Fruit fly (Drosophila melanogaster): ENCODE results near the gene CG11756.

The CG11756 gene

DNA sequence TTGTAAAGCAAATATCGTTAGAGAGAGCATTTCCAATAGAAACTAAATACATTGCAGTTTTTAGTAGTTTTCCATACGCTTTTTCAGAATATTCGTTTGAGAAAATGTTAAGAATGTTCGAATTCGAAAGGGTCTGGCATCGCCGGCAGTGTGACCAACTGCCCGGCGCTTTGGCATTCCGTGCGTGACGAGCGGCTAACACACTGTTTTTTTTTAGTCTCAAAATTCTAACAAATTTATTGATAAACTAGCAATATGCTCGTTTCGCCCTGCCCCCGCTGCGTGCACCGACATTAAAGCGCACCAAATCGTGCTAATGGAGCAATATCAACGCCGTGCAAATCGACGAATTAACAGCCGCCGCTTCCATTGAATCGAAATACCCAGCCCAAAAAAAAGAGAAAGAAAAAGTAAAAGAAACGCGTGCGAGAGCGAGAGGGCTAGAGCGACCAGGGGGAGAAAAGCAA is 7.8 kb downstream of the CG11756 start, which contains the start of gene dsh (continued):
- no peak for TF ChIP-seq CG10979 (tag; optimal IDR thresholded peaks at IDR 0.05)
- TF ChIP-seq Rfx (GFP tag; IDR thresholded peaks at IDR 0.05), result no peak
- no peak for TF ChIP-seq oc (tag; optimal IDR thresholded peaks at IDR 0.05)
- TF ChIP-seq lola (GFP tag; optimal IDR thresholded peaks at IDR 0.05), result no peak
- no peak for TF ChIP-seq seq (GFP tag; IDR thresholded peaks at IDR 0.05)
- TF ChIP-seq Max (GFP tag; optimal IDR thresholded peaks at IDR 0.05), result no peak
- no peak for TF ChIP-seq bowl (GFP tag; IDR thresholded peaks at IDR 0.05)
- no peak for TF ChIP-seq Dbx (GFP tag; IDR thresholded peaks at IDR 0.05)
- TF ChIP-seq Asciz (GFP tag; optimal IDR thresholded peaks at IDR 0.05), result no peak
- TF ChIP-seq Lhr (GFP tag; optimal IDR thresholded peaks at IDR 0.05), result peak; percentile 5
- no peak for TF ChIP-seq CG31224 (GFP tag; IDR thresholded peaks at IDR 0.05)
- TF ChIP-seq CG7556 (GFP tag; optimal IDR thresholded peaks at IDR 0.05), result no peak
- TF ChIP-seq caup (GFP tag; optimal IDR thresholded peaks at IDR 0.05; ENCODE audit: severe bottlenecking), result no peak
- peak; percentile 65 for TF ChIP-seq Myb (GFP tag; optimal IDR thresholded peaks at IDR 0.05)
- TF ChIP-seq NK7.1 (GFP tag; optimal IDR thresholded peaks at IDR 0.05), result no peak
- TF ChIP-seq CG1647 (GFP tag; optimal IDR thresholded peaks at IDR 0.05), result no peak
- no peak for TF ChIP-seq CG15073 (GFP tag; optimal IDR thresholded peaks at IDR 0.05)
- TF ChIP-seq klu (GFP tag; IDR thresholded peaks at IDR 0.05), result no peak
- no peak for TF ChIP-seq tll (GFP tag; optimal IDR thresholded peaks at IDR 0.05)
- no peak for TF ChIP-seq CG7357 (GFP tag; IDR thresholded peaks at IDR 0.05)
- no peak for TF ChIP-seq btn (GFP tag; optimal IDR thresholded peaks at IDR 0.05)
- TF ChIP-seq Eip74EF (GFP tag; optimal IDR thresholded peaks at IDR 0.05), result no peak
- TF ChIP-seq CTCF (GFP tag; optimal IDR thresholded peaks at IDR 0.05), result no peak
- no peak for TF ChIP-seq CG8388 (GFP tag; optimal IDR thresholded peaks at IDR 0.05)
- peak; percentile 29; the same call in 1 of the 2 replicates for TF ChIP-seq amos (GFP tag; IDR thresholded peaks at IDR 0.05; ENCODE audit: partially characterized antibody)
- no peak for TF ChIP-seq ap (GFP tag; IDR thresholded peaks at IDR 0.05)
- TF ChIP-seq CG8281 (tag; optimal IDR thresholded peaks at IDR 0.05), result no peak
- TF ChIP-seq prd (optimal IDR thresholded peaks at IDR 0.05), result no peak
- 0 out of 3 replicates have a peak, but pooled peaks have one; percentile 14 for TF ChIP-seq prd (GFP tag; IDR thresholded peaks at IDR 0.05)
- TF ChIP-seq lov (optimal IDR thresholded peaks at IDR 0.05), result no peak
- no peak for TF ChIP-seq lov (GFP tag; IDR thresholded peaks at IDR 0.05)
- no peak for TF ChIP-seq exex (tag; optimal IDR thresholded peaks at IDR 0.05)
- no peak for TF ChIP-seq gce (GFP tag; IDR thresholded peaks at IDR 0.05)
- no peak for TF ChIP-seq CG10431 (GFP tag; optimal IDR thresholded peaks at IDR 0.05)
- no peak for TF ChIP-seq gsb-n (tag; optimal IDR thresholded peaks at IDR 0.05)
- no peak for TF ChIP-seq CG6254 (GFP tag; optimal IDR thresholded peaks at IDR 0.05)
- TF ChIP-seq CG33557 (GFP tag; optimal IDR thresholded peaks at IDR 0.05), result no peak
- peak; percentile 73 for TF ChIP-seq CG1832 (GFP tag; optimal IDR thresholded peaks at IDR 0.05)
- no peak for TF ChIP-seq fd102C (GFP tag; optimal IDR thresholded peaks at IDR 0.05)
- TF ChIP-seq sens-2 (GFP tag; IDR thresholded peaks at IDR 0.05), result no peak
- no peak for TF ChIP-seq CG15696 (tag; optimal IDR thresholded peaks at IDR 0.05)
- no peak for TF ChIP-seq CG17829 (tag; optimal IDR thresholded peaks at IDR 0.05)
- no peak for TF ChIP-seq zfh2 (GFP tag; optimal IDR thresholded peaks at IDR 0.05)
- no peak for TF ChIP-seq Side (GFP tag; optimal IDR thresholded peaks at IDR 0.05)
- TF ChIP-seq sqz (GFP tag; optimal IDR thresholded peaks at IDR 0.05), result peak; percentile 82
- 0 out of 2 replicates have a peak, but pooled peaks have one; percentile 22 for TF ChIP-seq CG9932 (GFP tag; IDR thresholded peaks at IDR 0.05)
- no peak for TF ChIP-seq pho (GFP tag; optimal IDR thresholded peaks at IDR 0.05)
- no peak for TF ChIP-seq pan (optimal IDR thresholded peaks at IDR 0.05)
- TF ChIP-seq pan (GFP tag; optimal IDR thresholded peaks at IDR 0.05 in 1 of 2, IDR thresholded peaks at IDR 0.05 in 1 of 2), result no peak
- no peak for TF ChIP-seq CG16779 (GFP tag; IDR thresholded peaks at IDR 0.05)
- no peak for TF ChIP-seq B-H2 (GFP tag; optimal IDR thresholded peaks at IDR 0.05)
- no peak for TF ChIP-seq CG15479 (GFP tag; optimal IDR thresholded peaks at IDR 0.05)
